Fruit fly (Drosophila melanogaster): ENCODE data around the gene Pkc98E.

The Pkc98E gene

dm6 chr3R:29089662-29090007, 50.7 kb downstream of the Pkc98E start:
- TF ChIP-seq B-H1 (GFP tag; IDR thresholded peaks at IDR 0.05) (peak; percentile 30; the same call in 2 of the 3 replicates), CG14441 (GFP tag; IDR thresholded peaks at IDR 0.05) (peak; percentile 30; the same call in 1 of the 2 replicates), gsb (GFP tag; IDR thresholded peaks at IDR 0.05) (peak; percentile 25; the same call in 1 of the 2 replicates), abd-A (tag; optimal IDR thresholded peaks at IDR 0.05) (peak; percentile 26), peb (GFP tag; IDR thresholded peaks at IDR 0.05) (peak; percentile 43; the same call in 1 of the 2 replicates), Sry-δ (GFP tag; optimal IDR thresholded peaks at IDR 0.05) (no peak), CG15601 (tag; optimal IDR thresholded peaks at IDR 0.05) (no peak), tin (GFP tag; optimal IDR thresholded peaks at IDR 0.05) (peak; percentile 55), caup (GFP tag; optimal IDR thresholded peaks at IDR 0.05; ENCODE audit: severe bottlenecking) (peak; percentile 29), ftz-f1 (GFP tag; optimal IDR thresholded peaks at IDR 0.05) (peak; percentile 35), Blimp-1 (GFP tag; optimal IDR thresholded peaks at IDR 0.05) (peak; percentile 23), Dbx (GFP tag; IDR thresholded peaks at IDR 0.05) (0 out of 3 replicates have a peak, but pooled peaks have one; percentile 21), CG32772 (GFP tag; IDR thresholded peaks at IDR 0.05) (peak; percentile 55; the same call in 1 of the 2 replicates), CG17829 (tag; optimal IDR thresholded peaks at IDR 0.05) (peak; percentile 63), Chrac-16 (GFP tag; optimal IDR thresholded peaks at IDR 0.05) (no peak), chif (GFP tag; optimal IDR thresholded peaks at IDR 0.05) (peak in 1 of 2 experiments; percentile 41), row (GFP tag; IDR thresholded peaks at IDR 0.05) (no peak), eyg (GFP tag; optimal IDR thresholded peaks at IDR 0.05) (peak; percentile 39), Rfx (GFP tag; IDR thresholded peaks at IDR 0.05) (peak; percentile 64), Fer2 (tag; optimal IDR thresholded peaks at IDR 0.05) (peak; percentile 34), CG10321 (GFP tag; IDR thresholded peaks at IDR 0.05) (no peak), CG18764 (GFP tag; optimal IDR thresholded peaks at IDR 0.05) (peak; percentile 36), lbe (GFP tag; optimal IDR thresholded peaks at IDR 0.05) (no peak), CG17612 (GFP tag; IDR thresholded peaks at IDR 0.05) (no peak), phol (tag; optimal IDR thresholded peaks at IDR 0.05) (peak; percentile 65), CG15696 (tag; optimal IDR thresholded peaks at IDR 0.05) (peak; percentile 47), CG12071 (GFP tag; optimal IDR thresholded peaks at IDR 0.05) (peak; percentile 39), slp2 (GFP tag; optimal IDR thresholded peaks at IDR 0.05) (no peak), CG8359 (GFP tag; optimal IDR thresholded peaks at IDR 0.05; ENCODE audit: borderline replicate concordance) (peak; percentile 4), CG17385 (GFP tag; optimal IDR thresholded peaks at IDR 0.05) (no peak), CG17361 (GFP tag; IDR thresholded peaks at IDR 0.05) (peak; percentile 52; the same call in 1 of the 3 replicates), dmrt11E (tag; optimal IDR thresholded peaks at IDR 0.05) (no peak), prd (optimal IDR thresholded peaks at IDR 0.05) (no peak), prd (GFP tag; IDR thresholded peaks at IDR 0.05) (peak; percentile 65; the same call in 1 of the 3 replicates), CG31224 (GFP tag; IDR thresholded peaks at IDR 0.05) (0 out of 2 replicates have a peak, but pooled peaks have one; percentile 30), CG10267 (tag; optimal IDR thresholded peaks at IDR 0.05) (peak; percentile 39), CG17568 (GFP tag; optimal IDR thresholded peaks at IDR 0.05) (no peak), Asciz (GFP tag; optimal IDR thresholded peaks at IDR 0.05) (peak; percentile 55), Six4 (GFP tag; optimal IDR thresholded peaks at IDR 0.05) (peak; percentile 44), CG18476 (GFP tag; optimal IDR thresholded peaks at IDR 0.05) (peak; percentile 23), vfl (GFP tag; optimal IDR thresholded peaks at IDR 0.05) (no peak), E2f2 (GFP tag; IDR thresholded peaks at IDR 0.05) (no peak), ind (GFP tag; optimal IDR thresholded peaks at IDR 0.05) (peak; percentile 66), CG8944 (GFP tag; optimal IDR thresholded peaks at IDR 0.05) (peak; percentile 35), Optix (GFP tag; IDR thresholded peaks at IDR 0.05) (no peak), H15 (GFP tag; IDR thresholded peaks at IDR 0.05) (0 out of 3 replicates have a peak, but pooled peaks have one; percentile 17), CG33213 (GFP tag; optimal IDR thresholded peaks at IDR 0.05) (no peak), CG2712 (tag; optimal IDR thresholded peaks at IDR 0.05) (peak; percentile 45), Sox100B (GFP tag; optimal IDR thresholded peaks at IDR 0.05) (peak; percentile 41), Taf1 (GFP tag; IDR thresholded peaks at IDR 0.05) (0 out of 2 replicates have a peak, but pooled peaks have one; percentile 23), sqz (GFP tag; optimal IDR thresholded peaks at IDR 0.05) (no peak)
